Worm (Caenorhabditis elegans) whole organism, early embryonic: ENCODE measurements around the gene fipr-10.

Source experiments
- F13C5.2 ChIP-seq: sonication (generic microtip); optimal IDR thresholded peaks from 2 replicates; lab custom pipeline; 2017; ENCODE audit warnings: mild to moderate bottlenecking, missing genetic modification characterization, inconsistent platforms, missing compliant biosample characterization
- ama-1 ChIP-seq: fragments of 150-350 bp; optimal IDR thresholded peaks from 2 replicates; lab custom pipeline; 2014
- pes-1 ChIP-seq: fragments of 200-800 bp; sonication (Bioruptor generic); IDR thresholded peaks from 2 replicates; pipeline ENCODE4 v1.3.6; 2022; ENCODE audit warnings: missing genetic modification reagents, missing genetic modification characterization, missing compliant biosample characterization

DNA sequence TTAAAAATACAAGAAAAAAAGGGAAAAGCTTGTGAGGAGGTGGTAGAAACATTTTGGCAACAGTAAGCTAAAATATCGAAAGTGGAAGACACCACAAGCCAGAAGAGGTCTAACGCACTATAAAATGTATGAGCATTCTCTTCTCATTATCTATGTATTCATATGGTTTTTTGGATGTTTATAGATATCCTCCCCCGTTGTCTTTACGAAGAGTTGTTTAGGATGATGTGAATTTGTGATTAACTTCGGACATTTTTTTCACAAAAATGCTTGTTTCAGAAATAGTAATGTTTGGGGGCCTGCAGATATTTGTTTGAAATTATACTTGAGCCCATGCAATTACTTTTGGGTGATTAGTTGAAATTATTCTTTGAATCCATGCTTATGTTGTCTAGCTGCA lies 1.1 kb downstream of the fipr-10 start, which contains the start of gene mec-9:
- TF ChIP-seq ama-1 (lab: Kevin White, UChicago) (no peak), F13C5.2 (tag; lab: Kevin White, UChicago) (no peak), pes-1 (GFP tag; lab: Robert Waterston, UW) (no peak)
